Fruit fly (Drosophila melanogaster) whole organism, adult: ENCODE data around the gene CG9853.

Experiments used
- CG12768 ChIP-seq: fragments of 200-800 bp; sonication (Bioruptor generic); optimal IDR thresholded peaks from 2 replicates; lab custom pipeline; 2017; ENCODE audit warnings: missing biosample characterization, missing genetic modification characterization, mild to moderate bottlenecking, moderate library complexity, missing genetic modification reagents
- CG14711 ChIP-seq: fragments of 200-800 bp; sonication (Bioruptor generic); optimal IDR thresholded peaks from 2 replicates; lab custom pipeline; 2018; ENCODE audit warnings: missing biosample characterization, mild to moderate bottlenecking, missing genetic modification characterization, moderate library complexity
- CG1620 ChIP-seq: fragments of 200-800 bp; sonication (Bioruptor generic); optimal IDR thresholded peaks from 2 replicates; lab custom pipeline; 2016; ENCODE audit warnings: missing biosample characterization, missing genetic modification characterization
- CG5204 ChIP-seq: fragments of 200-800 bp; sonication (Bioruptor generic); optimal IDR thresholded peaks from 2 replicates; lab custom pipeline; 2016; ENCODE audit warnings: missing biosample characterization, missing genetic modification characterization
- CG7045 ChIP-seq: fragments of 200-800 bp; sonication (Bioruptor generic); optimal IDR thresholded peaks from 2 replicates; lab custom pipeline; 2017; ENCODE audit warnings: missing biosample characterization, mild to moderate bottlenecking, missing genetic modification characterization
- Clk ChIP-seq: fragments of 200-800 bp; sonication (Bioruptor generic); optimal IDR thresholded peaks from 2 replicates; lab custom pipeline; 2017; ENCODE audit warnings: missing biosample characterization, missing genetic modification characterization
- Hr96 ChIP-seq: fragments of 200-800 bp; sonication (Bioruptor generic); optimal IDR thresholded peaks from 2 replicates; lab custom pipeline; 2016; ENCODE audit warnings: missing biosample characterization, missing genetic modification characterization
- bab1 ChIP-seq: fragments of 200-800 bp; sonication (Bioruptor generic); optimal IDR thresholded peaks from 3 replicates; lab custom pipeline; 2019; ENCODE audit warnings: missing biosample characterization, mild to moderate bottlenecking, missing genetic modification characterization, moderate library complexity
- cic ChIP-seq: fragments of 200-800 bp; sonication (Bioruptor generic); optimal IDR thresholded peaks from 2 replicates; lab custom pipeline; 2017; ENCODE audit warnings: missing biosample characterization, mild to moderate bottlenecking, missing genetic modification characterization, moderate library complexity
- kay ChIP-seq: fragments of 200-800 bp; sonication (Bioruptor generic); peaks from one replicate; lab custom pipeline; 2016; ENCODE audit warnings: missing biosample characterization, missing genetic modification characterization, borderline replicate concordance
- tj ChIP-seq: fragments of 200-800 bp; sonication (Bioruptor generic); optimal IDR thresholded peaks from 3 replicates; lab custom pipeline; 2017; ENCODE audit warnings: missing biosample characterization, mild to moderate bottlenecking, missing genetic modification characterization, moderate library complexity

dm6 chr3R:4362010-4362409, 39.8 kb downstream of the CG9853 start:
- no peak for TF ChIP-seq Hr96 (GFP tag; lab: Kevin White, UChicago)
- TF ChIP-seq CG5204 (GFP tag; lab: Kevin White, UChicago), result no peak
- no peak for TF ChIP-seq bab1
- no peak for TF ChIP-seq CG12768 (GFP tag; lab: Kevin White, UChicago)
- TF ChIP-seq cic, result no peak
- no peak for TF ChIP-seq kay (GFP tag; lab: Kevin White, UChicago)
- TF ChIP-seq tj (GFP tag; lab: Kevin White, UChicago), result no peak
- TF ChIP-seq CG7045 (GFP tag; lab: Kevin White, UChicago), result no peak
- TF ChIP-seq Clk, result no peak
- TF ChIP-seq CG14711 (tag; lab: Kevin White, UChicago), result no peak
- TF ChIP-seq CG1620 (GFP tag; lab: Kevin White, UChicago), result no peak
